Worm (Caenorhabditis elegans) whole organism, young adult: ENCODE measurements around the gene fbxa-78.

Experiments used
- B0336.3 ChIP-seq: fragments of 200-800 bp; sonication (Bioruptor generic); IDR thresholded peaks from 2 replicates; pipeline ENCODE4 v1.3.6; 2022; ENCODE audit warnings: missing genetic modification characterization, missing compliant biosample characterization
- T07F8.4 ChIP-seq: sonication (generic microtip); optimal IDR thresholded peaks from 2 replicates; lab custom pipeline; 2016; ENCODE audit warnings: mild to moderate bottlenecking, missing genetic modification characterization, moderate library complexity, missing compliant biosample characterization
- akir-1 ChIP-seq: fragments of 200-800 bp; sonication (Bioruptor generic); optimal IDR thresholded peaks from 2 replicates; lab custom pipeline; 2018; ENCODE audit warnings: mild to moderate bottlenecking, missing genetic modification characterization, moderate library complexity, missing compliant biosample characterization
- ama-1 ChIP-seq, 3 experiments: fragments of 150-350 bp in 1 of 3; sonication (generic microtip) in 2 of 3; optimal IDR thresholded peaks; 2 replicates each; lab custom pipeline; 2014 to 2018; ENCODE audit warnings: missing biosample characterization in 2 of 3, missing genetic modification characterization in 2 of 3, missing genetic modification reagents in 2 of 3
- dpff-1 ChIP-seq: sonication (generic microtip); optimal IDR thresholded peaks from 2 replicates; lab custom pipeline; 2017; ENCODE audit warnings: mild to moderate bottlenecking, missing genetic modification characterization, missing compliant biosample characterization
- lin-54 ChIP-seq: fragments of 200-800 bp; sonication (Bioruptor generic); optimal IDR thresholded peaks from 2 replicates; lab custom pipeline; 2018; ENCODE audit warnings: mild to moderate bottlenecking, missing genetic modification characterization, missing compliant biosample characterization
- mxl-1 ChIP-seq: sonication (generic microtip); optimal IDR thresholded peaks from 2 replicates; lab custom pipeline; 2016; ENCODE audit warnings: missing genetic modification characterization, missing compliant biosample characterization
- nhr-179 ChIP-seq: sonication (generic microtip); optimal IDR thresholded peaks from 2 replicates; lab custom pipeline; 2016; ENCODE audit warnings: mild to moderate bottlenecking, missing genetic modification characterization, missing compliant biosample characterization
- snpc-4 ChIP-seq, 5 experiments: fragments of 150-350 bp in 1 of 5; sonication (generic microtip) in 4 of 5; optimal IDR thresholded peaks; 2 replicates each; lab custom pipeline; 2014 to 2018; ENCODE audit warnings: missing genetic modification characterization in 5 of 5, missing biosample characterization in 3 of 5, antibody characterized with exemption in 2 of 5, mild to moderate bottlenecking in 2 of 5, missing compliant biosample characterization in 2 of 5, missing genotype in 2 of 5, moderate library complexity in 2 of 5, missing genetic modification reagents in 1 of 5
- unc-62 ChIP-seq: fragments of 150-350 bp; optimal IDR thresholded peaks from 2 replicates; lab custom pipeline; 2014; ENCODE audit warnings: missing biosample characterization, missing genetic modification reagents, missing genetic modification characterization

- no peak for TF ChIP-seq unc-62
- no peak for TF ChIP-seq mxl-1
- TF ChIP-seq ama-1 (optimal IDR thresholded peaks at IDR 0.05; lab: Kevin White, UChicago): no peak
- TF ChIP-seq ama-1 (GFP tag; optimal IDR thresholded peaks at IDR 0.05; lab: Kevin White, UChicago): no peak
- no peak for TF ChIP-seq snpc-4 (GFP tag; optimal IDR thresholded peaks at IDR 0.05; lab: Kevin White, UChicago)
- no peak for TF ChIP-seq snpc-4 (tag; optimal IDR thresholded peaks at IDR 0.05; lab: Kevin White, UChicago)
- TF ChIP-seq dpff-1: no peak
- TF ChIP-seq B0336.3 (GFP tag; lab: Robert Waterston, UW): no peak
- TF ChIP-seq T07F8.4 (tag; lab: Kevin White, UChicago): no peak
- TF ChIP-seq lin-54 (GFP tag; lab: Kevin White, UChicago): no peak
- TF ChIP-seq nhr-179: no peak
- TF ChIP-seq akir-1 (GFP tag; lab: Kevin White, UChicago): no peak
Observed at ce11 chrIII:1228593-1228992, 29.7 kb downstream of the fbxa-78 start.
